Fruit fly (Drosophila melanogaster) whole organism, wandering third instar larva: Measurements from ENCODE around the gene Hsp70Ab.
"Not testable (repeated sequence)": the region's sequence is repeated elsewhere in the genome, so short reads cannot be mapped to it uniquely, and the experiment has no call there.

ENCODE experiments used
- CG9705 ChIP-seq: fragments of 200-800 bp; sonication (Bioruptor generic); optimal IDR thresholded peaks from 2 replicates; lab custom pipeline; 2018; ENCODE audit warnings: missing biosample characterization, mild to moderate bottlenecking, missing genetic modification characterization
- CrebA ChIP-seq: fragments of 200-800 bp; sonication (Bioruptor generic); optimal IDR thresholded peaks from 2 replicates; lab custom pipeline; 2016; ENCODE audit warnings: missing biosample characterization, mild to moderate bottlenecking, missing genetic modification characterization, borderline replicate concordance
- Dfd ChIP-seq: fragments of >200 bp; optimal IDR thresholded peaks from 2 replicates; lab custom pipeline; 2017; ENCODE audit warnings: missing biosample characterization, missing genetic modification characterization
- Dif ChIP-seq: fragments of 200-275, 200-300 bp; sonication (Bioruptor generic); optimal IDR thresholded peaks from 2 replicates; lab custom pipeline; 2018; ENCODE audit warnings: missing biosample characterization, missing genetic modification characterization; ENCODE audit not compliant: partially characterized antibody
- GATAd ChIP-seq: sonication (Bioruptor generic); optimal IDR thresholded peaks from 2 replicates; lab custom pipeline; 2016; ENCODE audit warnings: missing biosample characterization, missing genetic modification characterization
- HLH106 ChIP-seq: fragments of 200-800 bp; optimal IDR thresholded peaks from 3 replicates; lab custom pipeline; 2019; ENCODE audit warnings: missing biosample characterization, mild to moderate bottlenecking, missing genetic modification characterization, moderate library complexity
- Hr83 ChIP-seq: fragments of 200-300 bp; sonication (Bioruptor generic); optimal IDR thresholded peaks from 2 replicates; lab custom pipeline; 2016; ENCODE audit warnings: missing biosample characterization, mild to moderate bottlenecking, missing genetic modification characterization, moderate library complexity; ENCODE audit not compliant: poor library complexity, severe bottlenecking
- Jra ChIP-seq: sonication (Bioruptor generic); optimal IDR thresholded peaks from 2 replicates; lab custom pipeline; 2016; ENCODE audit warnings: missing biosample characterization, missing genetic modification characterization
- Myc ChIP-seq: fragments of >200 bp; optimal IDR thresholded peaks from 2 replicates; lab custom pipeline; 2017
- N ChIP-seq: fragments of >200 bp; optimal IDR thresholded peaks from 2 replicates; lab custom pipeline; 2018; ENCODE audit warnings: missing biosample characterization, missing external identifiers, missing genetic modification characterization
- OdsH ChIP-seq: fragments of 200-800 bp; sonication (Bioruptor generic); optimal IDR thresholded peaks from 2 replicates; lab custom pipeline; 2016; ENCODE audit warnings: missing biosample characterization, mild to moderate bottlenecking, missing genetic modification characterization
- Rel ChIP-seq, 2 experiments: fragments of 200-800 bp; sonication (Bioruptor generic) in 1 of 2; optimal IDR thresholded peaks; 2 replicates in 1 of 2; 3 replicates in 1 of 2; lab custom pipeline; 2016 to 2019; ENCODE audit warnings: mild to moderate bottlenecking in 2 of 2, missing biosample characterization in 2 of 2, missing genetic modification characterization in 2 of 2, moderate library complexity in 1 of 2
- Sp1 ChIP-seq: fragments of 200-800 bp; sonication (Bioruptor generic); optimal IDR thresholded peaks from 3 replicates; lab custom pipeline; 2019; ENCODE audit warnings: missing biosample characterization, mild to moderate bottlenecking, missing genetic modification characterization, moderate library complexity
- brk ChIP-seq: fragments of 200-800 bp; sonication (Bioruptor generic); optimal IDR thresholded peaks from 2 replicates; lab custom pipeline; 2016; ENCODE audit warnings: missing biosample characterization, mild to moderate bottlenecking, missing genetic modification characterization
- dl ChIP-seq, 2 experiments: fragments of 175-275, 200-275 bp in 1 of 2; fragments of 200-275 bp in 1 of 2; sonication (Bioruptor generic); optimal IDR thresholded peaks; lab custom pipeline; 2018; ENCODE audit warnings: mild to moderate bottlenecking in 2 of 2, missing biosample characterization in 2 of 2, missing genetic modification characterization in 2 of 2, moderate library complexity in 2 of 2; ENCODE audit not compliant: partially characterized antibody in 2 of 2, insufficient read depth in 1 of 2
- dsf ChIP-seq: sonication (Bioruptor generic); optimal IDR thresholded peaks from 2 replicates; lab custom pipeline; 2016; ENCODE audit warnings: missing biosample characterization, missing genetic modification characterization, borderline replicate concordance
- ey ChIP-seq: fragments of 200-800 bp; sonication (Bioruptor generic); optimal IDR thresholded peaks from 2 replicates; lab custom pipeline; 2016; ENCODE audit warnings: missing biosample characterization, missing genetic modification characterization
- foxo ChIP-seq, 2 experiments: fragments of 200-800 bp; sonication (Bioruptor generic); optimal IDR thresholded peaks; 2 replicates in 1 of 2; 3 replicates in 1 of 2; lab custom pipeline; 2016 to 2017; ENCODE audit warnings: missing biosample characterization in 2 of 2, missing genetic modification characterization in 2 of 2
- fru ChIP-seq: fragments of 200-800 bp; sonication (Bioruptor generic); optimal IDR thresholded peaks from 3 replicates; lab custom pipeline; 2016; ENCODE audit warnings: missing biosample characterization, mild to moderate bottlenecking, missing genetic modification characterization
- h ChIP-seq: fragments of 200-800 bp; sonication (Bioruptor generic); optimal IDR thresholded peaks from 3 replicates; lab custom pipeline; 2016; ENCODE audit warnings: missing biosample characterization, mild to moderate bottlenecking, missing genetic modification characterization
- jim ChIP-seq: fragments of 175-275, 200-325 bp; sonication (Bioruptor generic); optimal IDR thresholded peaks from 2 replicates; lab custom pipeline; 2016; ENCODE audit warnings: missing biosample characterization, mild to moderate bottlenecking, missing genetic modification characterization
- lola ChIP-seq: fragments of >200 bp; optimal IDR thresholded peaks from 2 replicates; lab custom pipeline; 2017; ENCODE audit warnings: missing biosample characterization, missing genetic modification characterization
- pan ChIP-seq: fragments of >200 bp; optimal IDR thresholded peaks from 2 replicates; lab custom pipeline; 2017
- psq ChIP-seq: fragments of 200-800 bp; sonication (Bioruptor generic); optimal IDR thresholded peaks from 3 replicates; lab custom pipeline; 2017; ENCODE audit warnings: missing biosample characterization, mild to moderate bottlenecking, missing genetic modification characterization, moderate library complexity
- rgr ChIP-seq: fragments of 200-800 bp; sonication (Bioruptor generic); optimal IDR thresholded peaks from 3 replicates; lab custom pipeline; 2016; ENCODE audit warnings: missing biosample characterization, mild to moderate bottlenecking, missing genetic modification characterization
- sage ChIP-seq: fragments of 200-800 bp; sonication (Bioruptor generic); optimal IDR thresholded peaks from 2 replicates; lab custom pipeline; 2016; ENCODE audit warnings: missing biosample characterization, mild to moderate bottlenecking, missing genetic modification characterization
- sv ChIP-seq: fragments of 200-800 bp; sonication (Bioruptor generic); optimal IDR thresholded peaks from 3 replicates; lab custom pipeline; 2016; ENCODE audit warnings: missing biosample characterization, missing genetic modification characterization
- tai ChIP-seq: sonication (Bioruptor generic); optimal IDR thresholded peaks from 2 replicates; lab custom pipeline; 2016; ENCODE audit warnings: missing biosample characterization, missing genetic modification characterization
- usp ChIP-seq: fragments of >200 bp; optimal IDR thresholded peaks from 2 replicates; lab custom pipeline; 2017; ENCODE audit warnings: missing biosample characterization, missing genetic modification characterization
- woc ChIP-seq: sonication (Bioruptor generic); optimal IDR thresholded peaks from 2 replicates; lab custom pipeline; 2016; ENCODE audit warnings: missing biosample characterization, mild to moderate bottlenecking, missing genetic modification characterization

Gene Hsp70Ab

DNA sequence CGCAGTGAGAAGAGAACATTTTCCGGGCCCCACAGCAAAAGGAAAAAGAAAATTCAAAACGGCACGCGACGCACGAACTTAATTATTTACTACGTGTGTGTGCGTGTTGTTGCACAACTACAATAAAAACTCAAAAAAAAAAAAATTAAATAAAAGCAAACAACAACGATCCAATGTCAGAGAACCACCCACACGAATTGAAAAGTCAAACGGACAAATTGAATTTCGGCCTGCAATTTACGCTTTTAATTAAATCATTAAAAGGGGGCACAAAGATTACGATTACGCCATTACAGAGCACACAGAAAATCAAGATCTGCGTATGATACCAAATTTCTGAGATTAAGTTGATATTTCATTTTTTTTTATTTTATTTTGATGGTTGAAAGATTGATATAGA is 10.4 kb upstream of the Hsp70Ab start:
- TF ChIP-seq pan (no peak), usp (GFP tag; lab: Kevin White, UChicago) (no peak), CrebA (no peak), sv (no peak), tai (no peak), dsf (no peak), Dif (GFP tag; lab: Kevin White, UChicago) (no peak), fru (GFP tag; lab: Kevin White, UChicago) (no peak), N (GFP tag; lab: Kevin White, UChicago) (no peak)

DNA sequence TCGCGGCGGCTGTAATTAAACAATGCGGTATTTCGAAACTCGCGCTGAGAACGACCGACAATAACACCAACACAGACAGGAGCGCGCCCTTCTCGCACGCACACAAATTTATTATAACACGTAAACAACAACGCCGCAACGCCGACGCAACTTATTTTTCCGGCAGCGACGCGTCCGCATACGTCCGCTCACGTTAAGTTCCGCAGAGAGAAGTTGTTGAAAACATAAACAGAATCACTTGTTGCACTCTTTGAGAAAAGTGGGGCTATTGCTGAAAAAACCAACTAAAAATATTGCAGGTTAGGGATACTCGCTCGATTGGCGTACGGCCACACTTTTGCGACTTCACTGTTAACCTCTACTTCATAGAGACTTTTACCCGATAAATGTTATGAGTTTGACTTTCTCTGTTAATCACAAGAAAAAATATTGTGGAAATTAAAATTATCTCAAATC is 9.4 kb upstream of the Hsp70Ab start, which contains the start of gene Cad87A:
Cad87A (minus strand) TSS at position 227 of the 456 bp plus-strand sequence.
- TF ChIP-seq CG9705 (GFP tag; lab: Kevin White, UChicago) (no peak), usp (GFP tag; lab: Kevin White, UChicago) (no peak), OdsH (GFP tag; lab: Kevin White, UChicago) (no peak), Rel (GFP tag; optimal IDR thresholded peaks at IDR 0.05; lab: Kevin White, UChicago) (no peak), Rel (tag; optimal IDR thresholded peaks at IDR 0.05; lab: Kevin White, UChicago) (peak; percentile 32), Hr83 (GFP tag; lab: Kevin White, UChicago) (peak; percentile 41), dl (GFP tag; optimal IDR thresholded peaks at IDR 0.05; lab: Kevin White, UChicago; ENCODE audit: insufficient read depth in 1 of 2, partially characterized antibody in 2 of 2) (no peak), fru (GFP tag; lab: Kevin White, UChicago) (peak; percentile 3), sage (GFP tag; lab: Kevin White, UChicago) (peak; percentile 6), GATAd (no peak), jim (GFP tag; lab: Kevin White, UChicago) (no peak), tai (no peak), psq (GFP tag; lab: Kevin White, UChicago) (no peak), foxo (GFP tag; optimal IDR thresholded peaks at IDR 0.05; lab: Kevin White, UChicago) (peak; percentile 9 to 37), h (GFP tag; lab: Kevin White, UChicago) (peak; percentile 15), HLH106 (tag; lab: Kevin White, UChicago) (no peak), Dfd (no peak), Dif (GFP tag; lab: Kevin White, UChicago) (peak; percentile 19), Sp1 (GFP tag; lab: Kevin White, UChicago) (peak; percentile 21), lola (GFP tag; lab: Kevin White, UChicago) (no peak)

DNA sequence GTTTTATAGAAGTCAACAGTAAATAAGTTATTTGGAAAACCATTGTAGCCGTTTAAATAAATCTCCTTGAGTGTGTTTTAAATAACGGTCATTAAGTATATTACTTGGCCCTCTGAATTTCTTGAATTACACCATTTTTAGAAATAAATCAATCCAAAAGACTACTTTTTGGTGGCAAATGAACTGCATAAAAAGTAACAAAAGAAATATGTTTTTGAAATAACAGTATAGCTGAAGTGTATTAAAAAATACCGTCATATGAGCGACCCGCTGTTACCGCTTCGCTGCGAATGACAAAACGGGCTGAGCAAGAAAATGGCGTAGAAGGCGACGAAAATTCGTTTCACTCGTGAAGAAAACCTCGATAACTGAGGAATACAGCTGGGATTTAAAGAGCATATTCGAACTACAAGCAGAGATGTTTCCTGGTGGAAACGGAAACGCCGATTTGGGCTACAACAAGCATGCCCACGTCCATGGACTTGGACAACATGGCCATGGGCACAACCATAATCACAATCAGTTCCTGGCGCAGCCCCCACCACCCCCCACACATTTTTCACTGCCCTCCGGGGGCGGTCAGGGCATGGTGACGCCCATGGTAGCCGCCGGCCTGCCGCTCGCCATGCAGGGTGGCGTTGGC is 8.8 kb upstream of the Hsp70Ab start, which contains the start of gene CG31211:
CG31211 (plus strand) TSS at position 294 of the 643 bp plus-strand sequence.
- TF ChIP-seq Sp1 (GFP tag; lab: Kevin White, UChicago) (no peak), foxo (GFP tag; optimal IDR thresholded peaks at IDR 0.05; lab: Kevin White, UChicago) (peak in 1 of 2 experiments; percentile 32), fru (GFP tag; lab: Kevin White, UChicago) (no peak), Myc (lab: Kevin White, UChicago) (no peak), pan (no peak), tai (no peak), h (GFP tag; lab: Kevin White, UChicago) (no peak), ey (GFP tag; lab: Kevin White, UChicago) (peak; percentile 3), HLH106 (tag; lab: Kevin White, UChicago) (peak; percentile 13), Hr83 (GFP tag; lab: Kevin White, UChicago) (peak; percentile 50), sage (GFP tag; lab: Kevin White, UChicago) (no peak), dsf (no peak), jim (GFP tag; lab: Kevin White, UChicago) (no peak), brk (GFP tag; lab: Kevin White, UChicago) (no peak), Dfd (no peak), rgr (GFP tag; lab: Kevin White, UChicago) (peak; percentile 57), woc (GFP tag; lab: Kevin White, UChicago) (no peak), Jra (no peak)

DNA sequence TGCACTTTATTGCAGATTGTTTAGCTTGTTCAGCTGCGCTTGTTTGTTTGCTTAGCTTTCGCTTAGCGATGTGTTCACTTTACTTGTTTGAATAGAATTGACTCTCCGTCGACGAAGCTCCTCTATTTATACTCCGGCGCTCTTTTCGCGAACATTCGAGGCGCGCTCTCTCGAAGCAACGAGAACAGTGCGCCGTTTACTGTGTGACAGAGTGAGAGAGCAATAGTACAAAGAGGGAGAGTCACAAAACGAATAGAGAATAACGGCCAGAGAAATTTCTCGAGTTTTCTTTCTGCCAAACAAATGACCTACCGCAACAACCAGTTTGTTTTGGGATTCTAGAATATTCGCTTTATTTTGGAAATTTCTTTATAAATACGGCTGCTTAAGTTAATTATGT is 1.9 kb upstream of the Hsp70Ab start, which contains the start of gene Hsp70Aa:
Hsp70Aa (minus strand) TSS at position 101 of the 400 bp plus-strand sequence.
- not testable (repeated sequence) for TF ChIP-seq Hr83 (GFP tag; lab: Kevin White, UChicago); Rel (GFP tag; optimal IDR thresholded peaks at IDR 0.05; lab: Kevin White, UChicago); Rel (tag; optimal IDR thresholded peaks at IDR 0.05; lab: Kevin White, UChicago); CG9705 (GFP tag; lab: Kevin White, UChicago)
